Fruit fly (Drosophila melanogaster): ENCODE results near the gene pst.

DNA sequence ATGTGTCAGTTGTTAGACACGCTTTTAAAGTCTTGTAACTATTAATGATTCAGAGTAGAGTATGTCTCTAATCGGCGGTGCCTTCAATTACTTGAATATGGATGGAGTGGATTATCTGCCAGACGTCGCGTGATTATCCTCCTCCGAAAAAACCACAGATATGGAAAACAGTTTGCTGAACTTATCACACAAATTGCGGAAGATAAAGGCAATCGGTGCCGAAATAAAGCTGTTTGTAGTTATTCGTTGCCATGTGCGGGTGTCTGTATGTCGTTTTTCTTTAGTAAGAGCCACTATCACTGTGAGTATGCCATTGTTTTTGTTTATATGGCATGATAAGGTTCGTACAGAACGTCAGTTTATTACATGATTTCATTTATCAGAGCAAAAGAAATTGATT is 16.1 kb downstream of the pst start:
- TF ChIP-seq Ets98B (GFP tag; IDR thresholded peaks at IDR 0.05) (no peak), CG8159 (tag; optimal IDR thresholded peaks at IDR 0.05) (no peak)

Measured in whole organism, pupa.